Fruit fly (Drosophila melanogaster) whole organism, embryonic: ENCODE data around the gene CG43796.

Experiments used
- Asciz ChIP-seq: fragments of 200-800 bp; sonication (Bioruptor generic); optimal IDR thresholded peaks from 2 replicates; lab custom pipeline; 2017; ENCODE audit warnings: missing biosample characterization, mild to moderate bottlenecking, missing genetic modification characterization, missing genetic modification reagents
- Awh ChIP-seq: fragments of 200-800 bp; sonication (Bioruptor generic); IDR thresholded peaks from 2 replicates; pipeline ENCODE4, ENCODE4 v1.3.6; 2022; ENCODE audit warnings: missing biosample characterization, missing genetic modification characterization
- Bdp1 ChIP-seq: fragments of 200-800 bp; sonication (Bioruptor generic); optimal IDR thresholded peaks from 3 replicates; lab custom pipeline; 2016; ENCODE audit warnings: missing biosample characterization, missing genetic modification characterization
- CG10321 ChIP-seq: fragments of 200-800 bp; sonication (Bioruptor generic); IDR thresholded peaks from 2 replicates; pipeline ENCODE4 v1.3.6; 2022; ENCODE audit warnings: missing biosample characterization, missing genetic modification characterization
- CG10654 ChIP-seq: fragments of 200-800 bp; sonication (Bioruptor generic); optimal IDR thresholded peaks from 2 replicates; lab custom pipeline; 2016; ENCODE audit warnings: missing biosample characterization, missing genetic modification characterization
- CG11504 ChIP-seq: fragments of 200-800 bp; sonication (Bioruptor generic); optimal IDR thresholded peaks from 3 replicates; lab custom pipeline; 2019; ENCODE audit warnings: missing biosample characterization, mild to moderate bottlenecking, missing genetic modification characterization, moderate library complexity
- CG12071 ChIP-seq: fragments of 200-800 bp; sonication (Bioruptor generic); optimal IDR thresholded peaks from 3 replicates; lab custom pipeline; 2018; ENCODE audit warnings: missing biosample characterization, mild to moderate bottlenecking, missing genetic modification characterization
- CG12299 ChIP-seq: fragments of 200-800 bp; sonication (Bioruptor generic); optimal IDR thresholded peaks from 2 replicates; lab custom pipeline; 2018; ENCODE audit warnings: missing biosample characterization, mild to moderate bottlenecking, missing genetic modification characterization
- CG15269 ChIP-seq: fragments of 200-800 bp; sonication (Bioruptor generic); optimal IDR thresholded peaks from 2 replicates; lab custom pipeline; 2018; ENCODE audit warnings: missing biosample characterization, mild to moderate bottlenecking, missing genetic modification characterization, moderate library complexity
- CG15514 ChIP-seq: fragments of 200-800 bp; sonication (Bioruptor generic); optimal IDR thresholded peaks from 3 replicates; lab custom pipeline; 2017; ENCODE audit warnings: missing biosample characterization, missing genetic modification characterization, mild to moderate bottlenecking, moderate library complexity, missing genetic modification reagents
- CG17359 ChIP-seq: fragments of 200-800 bp; sonication (Bioruptor generic); optimal IDR thresholded peaks from 3 replicates; lab custom pipeline; 2018; ENCODE audit warnings: missing biosample characterization, mild to moderate bottlenecking, missing genetic modification characterization, moderate library complexity
- CG17568 ChIP-seq: fragments of 200-800 bp; sonication (Bioruptor generic); optimal IDR thresholded peaks from 2 replicates; lab custom pipeline; 2018; ENCODE audit warnings: missing biosample characterization, mild to moderate bottlenecking, missing genetic modification characterization, moderate library complexity
- CG18476 ChIP-seq: fragments of 200-800 bp; sonication (Bioruptor generic); optimal IDR thresholded peaks from 2 replicates; lab custom pipeline; 2016; ENCODE audit warnings: missing biosample characterization, mild to moderate bottlenecking, missing genetic modification characterization
- CG2129 ChIP-seq: fragments of 200-800 bp; sonication (Bioruptor generic); IDR thresholded peaks from 2 replicates; pipeline ENCODE4 v1.3.6; 2022; ENCODE audit warnings: missing biosample characterization, missing genetic modification characterization; ENCODE audit not compliant: partially characterized antibody
- CG2875 ChIP-seq: fragments of 200-800 bp; sonication (Bioruptor generic); optimal IDR thresholded peaks from 2 replicates; lab custom pipeline; 2017; ENCODE audit warnings: missing biosample characterization, mild to moderate bottlenecking, missing genetic modification characterization, missing genetic modification reagents
- CG30431 ChIP-seq: fragments of 200-800 bp; sonication (Bioruptor generic); optimal IDR thresholded peaks from 2 replicates; lab custom pipeline; 2017; ENCODE audit warnings: missing biosample characterization, missing genetic modification characterization
- CG3995 ChIP-seq: fragments of 200-800 bp; sonication (Bioruptor generic); optimal IDR thresholded peaks from 3 replicates; lab custom pipeline; 2016; ENCODE audit warnings: missing biosample characterization, missing genetic modification characterization
- CG42726 ChIP-seq: fragments of 200-800 bp; sonication (Bioruptor generic); IDR thresholded peaks from 2 replicates; pipeline ENCODE4 v1.3.6; 2022; ENCODE audit warnings: missing biosample characterization, missing genetic modification characterization; ENCODE audit not compliant: partially characterized antibody
- CG6791 ChIP-seq: fragments of 200-800 bp; sonication (Bioruptor generic); IDR thresholded peaks from 3 replicates; pipeline ENCODE4 v1.3.6; 2022; ENCODE audit warnings: missing biosample characterization, missing genetic modification characterization; ENCODE audit not compliant: partially characterized antibody
- CG7839 ChIP-seq: fragments of 200-800 bp; sonication (Bioruptor generic); optimal IDR thresholded peaks from 3 replicates; lab custom pipeline; 2018; ENCODE audit warnings: missing biosample characterization, mild to moderate bottlenecking, missing genetic modification characterization, moderate library complexity
- CG8089 ChIP-seq: fragments of 200-800 bp; sonication (Bioruptor generic); optimal IDR thresholded peaks from 3 replicates; lab custom pipeline; 2016; ENCODE audit warnings: missing biosample characterization, missing genetic modification characterization
- CG9797 ChIP-seq: fragments of 200-800 bp; sonication (Bioruptor generic); optimal IDR thresholded peaks from 3 replicates; lab custom pipeline; 2018; ENCODE audit warnings: missing biosample characterization, mild to moderate bottlenecking, missing genetic modification characterization
- CG9932 ChIP-seq: fragments of 200-800 bp; sonication (Bioruptor generic); IDR thresholded peaks from 2 replicates; pipeline ENCODE4 v1.3.6; 2022; ENCODE audit warnings: missing biosample characterization, missing genetic modification characterization
- Dfd ChIP-seq, 2 experiments: fragments of >200 bp; optimal IDR thresholded peaks; 2 replicates each; lab custom pipeline; 2017; ENCODE audit warnings: missing biosample characterization in 2 of 2, missing genetic modification characterization in 2 of 2
- Dll ChIP-seq: fragments of 200-800 bp; sonication (Bioruptor generic); IDR thresholded peaks from 4 replicates; pipeline ENCODE4 v1.3.6; 2022; ENCODE audit warnings: missing biosample characterization, missing genetic modification characterization; ENCODE audit not compliant: partially characterized antibody
- Doc3 ChIP-seq: fragments of 200-800 bp; sonication (Bioruptor generic); IDR thresholded peaks from 3 replicates; pipeline ENCODE4 v1.3.6; 2022; ENCODE audit warnings: missing biosample characterization, missing genetic modification characterization; ENCODE audit not compliant: partially characterized antibody
- Kr ChIP-seq: fragments of 200-800 bp; sonication (Bioruptor generic); optimal IDR thresholded peaks from 2 replicates; lab custom pipeline; 2017; ENCODE audit warnings: missing biosample characterization, mild to moderate bottlenecking, missing genetic modification characterization
- Med ChIP-seq: fragments of 200-800 bp; sonication (Bioruptor generic); peaks from one replicate; lab custom pipeline; 2016; ENCODE audit warnings: missing biosample characterization, missing genetic modification characterization, mild to moderate bottlenecking, inconsistent platforms, moderate library complexity
- NC2β ChIP-seq: fragments of 200-800 bp; sonication (Bioruptor generic); optimal IDR thresholded peaks from 2 replicates; lab custom pipeline; 2016; ENCODE audit warnings: missing biosample characterization, missing genetic modification characterization
- Scr ChIP-seq: fragments of 200-800 bp; sonication (Bioruptor generic); IDR thresholded peaks from 2 replicates; pipeline ENCODE4 v1.3.6; 2022; ENCODE audit warnings: missing biosample characterization, missing genetic modification characterization; ENCODE audit not compliant: partially characterized antibody
- Vsx1 ChIP-seq: fragments of 200-800 bp; sonication (Bioruptor generic); optimal IDR thresholded peaks from 2 replicates; lab custom pipeline; 2017; ENCODE audit warnings: missing biosample characterization, mild to moderate bottlenecking, missing genetic modification characterization, missing genetic modification reagents
- amos ChIP-seq: fragments of 200-800 bp; sonication (Bioruptor generic); IDR thresholded peaks from 2 replicates; pipeline ENCODE4 v1.3.6; 2022; ENCODE audit warnings: missing biosample characterization, missing genetic modification characterization; ENCODE audit not compliant: partially characterized antibody
- bigmax ChIP-seq: fragments of 200-800 bp; sonication (Bioruptor generic); optimal IDR thresholded peaks from 2 replicates; lab custom pipeline; 2018; ENCODE audit warnings: missing biosample characterization, mild to moderate bottlenecking, missing genetic modification characterization
- chinmo ChIP-seq: fragments of 200-800 bp; sonication (Bioruptor generic); IDR thresholded peaks from 4 replicates; pipeline ENCODE4 v1.3.6; 2022; ENCODE audit warnings: missing biosample characterization, missing genetic modification characterization; ENCODE audit not compliant: partially characterized antibody
- croc ChIP-seq: fragments of 200-800 bp; sonication (Bioruptor generic); conservative IDR thresholded peaks from 3 replicates; pipeline ENCODE4 v1.3.6; 2022; ENCODE audit warnings: missing biosample characterization, missing genetic modification characterization
- danr ChIP-seq: fragments of 200-800 bp; sonication (Bioruptor generic); IDR thresholded peaks from 2 replicates; pipeline ENCODE4 v1.3.6; 2022; ENCODE audit warnings: missing biosample characterization, missing genetic modification characterization
- dimm ChIP-seq: fragments of 200-800 bp; sonication (Bioruptor generic); IDR thresholded peaks from 2 replicates; pipeline ENCODE4 v1.3.6; 2022; ENCODE audit warnings: missing biosample characterization, missing genetic modification characterization
- eve ChIP-seq, 2 experiments: fragments of >200 bp; optimal IDR thresholded peaks; 2 replicates each; lab custom pipeline; 2017; ENCODE audit warnings: missing biosample characterization in 2 of 2, missing genetic modification characterization in 2 of 2
- fd3F ChIP-seq: fragments of 200-800 bp; sonication (Bioruptor generic); optimal IDR thresholded peaks from 2 replicates; lab custom pipeline; 2018; ENCODE audit warnings: missing biosample characterization, mild to moderate bottlenecking, missing genetic modification characterization, moderate library complexity
- fd96Cb ChIP-seq: fragments of 200-800 bp; sonication (Bioruptor generic); optimal IDR thresholded peaks from 2 replicates; lab custom pipeline; 2018; ENCODE audit warnings: missing biosample characterization, mild to moderate bottlenecking, missing genetic modification characterization, moderate library complexity
- ham ChIP-seq: fragments of 200-800 bp; sonication (Bioruptor generic); IDR thresholded peaks from 2 replicates; pipeline ENCODE4 v1.3.6; 2022; ENCODE audit warnings: missing biosample characterization, missing genetic modification characterization
- hb ChIP-seq: fragments of 200-800 bp; sonication (Bioruptor generic); IDR thresholded peaks from 3 replicates; pipeline ENCODE4 v1.3.6; 2022; ENCODE audit warnings: missing biosample characterization, missing genetic modification characterization; ENCODE audit not compliant: partially characterized antibody
- hbn ChIP-seq: fragments of 200-800 bp; sonication (Bioruptor generic); IDR thresholded peaks from 2 replicates; pipeline ENCODE4 v1.3.6; 2022; ENCODE audit warnings: missing biosample characterization, missing genetic modification characterization; ENCODE audit not compliant: partially characterized antibody
- inv ChIP-seq: fragments of 200-800 bp; sonication (Bioruptor generic); IDR thresholded peaks from 2 replicates; pipeline ENCODE4 v1.3.6; 2022; ENCODE audit warnings: missing biosample characterization, missing genetic modification characterization; ENCODE audit not compliant: partially characterized antibody
- jigr1 ChIP-seq: fragments of 200-800 bp; sonication (Bioruptor generic); IDR thresholded peaks from 3 replicates; pipeline ENCODE4 v1.3.6; 2022; ENCODE audit warnings: missing biosample characterization, missing genetic modification characterization
- knrl ChIP-seq: fragments of 200-800 bp; sonication (Bioruptor generic); IDR thresholded peaks from 3 replicates; pipeline ENCODE4 v1.3.6; 2022; ENCODE audit warnings: missing biosample characterization, missing genetic modification characterization; ENCODE audit not compliant: partially characterized antibody
- mam ChIP-seq: fragments of 200-800 bp; sonication (Bioruptor generic); optimal IDR thresholded peaks from 3 replicates; lab custom pipeline; 2016; ENCODE audit warnings: missing biosample characterization, missing genetic modification characterization
- pho ChIP-seq: fragments of 200-800 bp; sonication (Bioruptor generic); optimal IDR thresholded peaks from 2 replicates; lab custom pipeline; 2016; ENCODE audit warnings: missing biosample characterization, missing genetic modification characterization
- sim ChIP-seq: fragments of 200-800 bp; sonication (Bioruptor generic); IDR thresholded peaks from 2 replicates; pipeline ENCODE4 v1.3.6; 2022; ENCODE audit warnings: missing biosample characterization, missing genetic modification characterization
- tup ChIP-seq: fragments of 200-800 bp; sonication (Bioruptor generic); optimal IDR thresholded peaks from 2 replicates; lab custom pipeline; 2016; ENCODE audit warnings: missing biosample characterization, mild to moderate bottlenecking, missing genetic modification characterization, moderate library complexity
- zen ChIP-seq: fragments of 200-800 bp; sonication (Bioruptor generic); optimal IDR thresholded peaks from 3 replicates; lab custom pipeline; 2018; ENCODE audit warnings: missing biosample characterization, mild to moderate bottlenecking, missing genetic modification characterization, moderate library complexity

Gene CG43796

dm6 chr2L:8485562-8485961 lies 3.4 kb downstream of the CG43796 start (continued):
- TF ChIP-seq CG9797 (GFP tag; lab: Kevin White, UChicago) (no peak), hbn (GFP tag; lab: Robert Waterston, UW) (no peak), Scr (peak; percentile 56), jigr1 (GFP tag; lab: Robert Waterston, UW) (no peak), inv (GFP tag; lab: Robert Waterston, UW) (peak; percentile 42; the same call in 1 of the 2 replicates), amos (GFP tag; lab: Robert Waterston, UW) (peak; percentile 63), ham (GFP tag; lab: Robert Waterston, UW) (no peak), croc (GFP tag; lab: Robert Waterston, UW) (no peak), eve (GFP tag; optimal IDR thresholded peaks at IDR 0.05; lab: Kevin White, UChicago) (no peak), Doc3 (GFP tag; lab: Robert Waterston, UW) (peak; percentile 22; the same call in 1 of the 3 replicates), Awh (no peak), mam (GFP tag; lab: Kevin White, UChicago) (no peak), CG11504 (tag; lab: Kevin White, UChicago) (no peak), CG7839 (tag; lab: Kevin White, UChicago) (peak; percentile 22), Kr (GFP tag; lab: Kevin White, UChicago) (no peak), danr (GFP tag; lab: Robert Waterston, UW) (no peak), zen (tag; lab: Kevin White, UChicago) (no peak), CG15514 (GFP tag; lab: Kevin White, UChicago) (no peak), Dll (GFP tag; lab: Robert Waterston, UW) (0 out of 4 replicates have a peak, but pooled peaks have one; percentile 26), NC2β (GFP tag; lab: Kevin White, UChicago) (no peak), Bdp1 (GFP tag; lab: Kevin White, UChicago) (peak; percentile 100), CG12299 (no peak), knrl (GFP tag; lab: Robert Waterston, UW) (peak; percentile 34; the same call in 1 of the 3 replicates), CG2129 (no peak), hb (GFP tag; lab: Robert Waterston, UW) (0 out of 3 replicates have a peak, but pooled peaks have one; percentile 39), CG8089 (no peak), CG42726 (peak; percentile 89), bigmax (GFP tag; lab: Kevin White, UChicago) (no peak), CG30431 (no peak), sim (no peak), chinmo (GFP tag; lab: Robert Waterston, UW) (peak; percentile 50; the same call in 1 of the 4 replicates), CG12071 (GFP tag; lab: Kevin White, UChicago) (no peak), dimm (no peak), CG17568 (GFP tag; lab: Kevin White, UChicago) (no peak), CG15269 (no peak), fd96Cb (tag; lab: Kevin White, UChicago) (no peak), CG6791 (GFP tag; lab: Robert Waterston, UW) (peak; percentile 71), Med (GFP tag; lab: Kevin White, UChicago) (peak; percentile 76)

dm6 chr2L:8488735-8489134 lies 6.6 kb downstream of the CG43796 start, which contains the start of gene CG13088:
CG13088 (plus strand) TSS chr2L:8488981.
- TF ChIP-seq tup (no peak), CG10321 (GFP tag; lab: Robert Waterston, UW) (no peak), CG2875 (GFP tag; lab: Kevin White, UChicago) (peak; percentile 16), CG18476 (GFP tag; lab: Kevin White, UChicago) (peak; percentile 3), CG3995 (peak; percentile 87), CG9932 (GFP tag; lab: Robert Waterston, UW) (peak; percentile 58), pho (GFP tag; lab: Kevin White, UChicago) (peak; percentile 32), Dfd (GFP tag; optimal IDR thresholded peaks at IDR 0.05; lab: Kevin White, UChicago) (peak in 1 of 2 experiments; percentile 5), Vsx1 (GFP tag; lab: Kevin White, UChicago) (no peak), fd3F (GFP tag; lab: Kevin White, UChicago) (peak; percentile 28), CG10654 (GFP tag; lab: Kevin White, UChicago) (peak; percentile 3), Asciz (GFP tag; lab: Kevin White, UChicago) (peak; percentile 3), CG17359 (peak; percentile 18)
